Worm (Caenorhabditis elegans): ENCODE data around the gene srz-99.

- TF ChIP-seq cebp-2 (GFP tag; IDR thresholded peaks at IDR 0.05), result no peak
- TF ChIP-seq snpc-4 (GFP tag; optimal IDR thresholded peaks at IDR 0.05), result no peak
- no peak for TF ChIP-seq snpc-4 (tag; optimal IDR thresholded peaks at IDR 0.05)
- TF ChIP-seq nfya-1 (tag; optimal IDR thresholded peaks at IDR 0.05; ENCODE audit: borderline replicate concordance, insufficient read depth), result no peak
- TF ChIP-seq him-1 (tag; optimal IDR thresholded peaks at IDR 0.05), result no peak
- no peak for TF ChIP-seq attf-3 (GFP tag; conservative IDR thresholded peaks at IDR 0.05)
- TF ChIP-seq pha-4 (tag; optimal IDR thresholded peaks at IDR 0.05), result no peak
- TF ChIP-seq dpl-1 (GFP tag; optimal IDR thresholded peaks at IDR 0.05), result no peak
- TF ChIP-seq lin-40 (tag; optimal IDR thresholded peaks at IDR 0.05), result no peak
- TF ChIP-seq K12H6.12 (tag; optimal IDR thresholded peaks at IDR 0.05), result no peak
Measured at ce11 chrV:16742123-16742522, 12.1 kb downstream of the srz-99 start, which contains the start of gene T25E12.6.

All from whole organism, young adult.